Fruit fly (Drosophila melanogaster): ENCODE data around the gene CG14448.

Gene CG14448

dm6 chr3L:22837651-22838614, 49.7 kb downstream of the CG14448 start (continued):
- TF ChIP-seq Trl (optimal IDR thresholded peaks at IDR 0.05) (peak; percentile 39 to 76), Trl (GFP tag; optimal IDR thresholded peaks at IDR 0.05) (no peak), Pdp1 (GFP tag; optimal IDR thresholded peaks at IDR 0.05) (peak in 1 of 2 experiments; percentile 24), CG10147 (GFP tag; optimal IDR thresholded peaks at IDR 0.05) (peak; percentile 1), hb (GFP tag; IDR thresholded peaks at IDR 0.05; ENCODE audit: partially characterized antibody) (0 out of 3 replicates have a peak, but pooled peaks have one; percentile 34), CG34224 (GFP tag; IDR thresholded peaks at IDR 0.05; ENCODE audit: partially characterized antibody) (0 out of 3 replicates have a peak, but pooled peaks have one; percentile 31), crol (GFP tag; IDR thresholded peaks at IDR 0.05) (peak; percentile 72), pho (GFP tag; optimal IDR thresholded peaks at IDR 0.05) (peak; percentile 9), ato (GFP tag; IDR thresholded peaks at IDR 0.05; ENCODE audit: partially characterized antibody) (0 out of 2 replicates have a peak, but pooled peaks have one; percentile 24), CG4360 (GFP tag; IDR thresholded peaks at IDR 0.05) (peak; percentile 48; the same call in 1 of the 2 replicates), BtbVII (GFP tag; optimal IDR thresholded peaks at IDR 0.05) (peak; percentile 49), fd102C (GFP tag; optimal IDR thresholded peaks at IDR 0.05) (no peak), grn (GFP tag; optimal IDR thresholded peaks at IDR 0.05) (peak; percentile 30), lab (GFP tag; optimal IDR thresholded peaks at IDR 0.05) (peak; percentile 47), HmgZ (tag; optimal IDR thresholded peaks at IDR 0.05) (peak; percentile 49), CG12769 (tag; optimal IDR thresholded peaks at IDR 0.05) (peak; percentile 48), CG32767 (GFP tag; IDR thresholded peaks at IDR 0.05) (no peak)

Data from whole organism, embryonic.